ENCODE assay signal across 2 fruit fly cellular contexts in genomic region chr2L:7632783-7633182, dm6.
A peak's percentile ranks its signal among the peaks of the same experiment; 100 is the strongest.
TF ChIP-seq lines count a peak whose summit lies in the region.

No protein-coding gene starts in this region.

- no peak for TF ChIP-seq CTCF in whole organism, embryonic (GFP tag; optimal IDR thresholded peaks at IDR 0.05; lab: Kevin White, UChicago)

TF ChIP-seq in whole organism, embryonic, 481 proteins besides CTCF, POLR2A, EP300 and RAD21 (continues in another document):
- TF ChIP-seq HLH54F (GFP tag; optimal IDR thresholded peaks at IDR 0.05; lab: Kevin White, UChicago) (no peak), klu (GFP tag; IDR thresholded peaks at IDR 0.05; lab: Robert Waterston, UW) (no peak), tio (GFP tag; optimal IDR thresholded peaks at IDR 0.05; lab: Kevin White, UChicago) (peak; percentile 51), Fer3 (tag; optimal IDR thresholded peaks at IDR 0.05; lab: Kevin White, UChicago) (no peak), CG1603 (tag; optimal IDR thresholded peaks at IDR 0.05; lab: Kevin White, UChicago) (peak; percentile 67), CG10543 (GFP tag; optimal IDR thresholded peaks at IDR 0.05; lab: Kevin White, UChicago) (no peak), CG16815 (GFP tag; optimal IDR thresholded peaks at IDR 0.05; lab: Kevin White, UChicago) (peak; percentile 39), trem (tag; optimal IDR thresholded peaks at IDR 0.05; lab: Kevin White, UChicago) (peak; percentile 39), CG17568 (GFP tag; optimal IDR thresholded peaks at IDR 0.05; lab: Kevin White, UChicago) (peak; percentile 38), sr (GFP tag; IDR thresholded peaks at IDR 0.05; lab: Robert Waterston, UW) (no peak), pnt (GFP tag; optimal IDR thresholded peaks at IDR 0.05; lab: Kevin White, UChicago) (peak; percentile 20), kni (GFP tag; optimal IDR thresholded peaks at IDR 0.05; lab: Kevin White, UChicago) (no peak), CG4282 (GFP tag; optimal IDR thresholded peaks at IDR 0.05; lab: Kevin White, UChicago) (no peak), CG8089 (GFP tag; optimal IDR thresholded peaks at IDR 0.05; lab: Kevin White, UChicago) (no peak), dmrt99B (tag; optimal IDR thresholded peaks at IDR 0.05; lab: Kevin White, UChicago) (peak; percentile 50), CG8290 (GFP tag; optimal IDR thresholded peaks at IDR 0.05; lab: Kevin White, UChicago) (no peak), CG8290 (tag; optimal IDR thresholded peaks at IDR 0.05; lab: Kevin White, UChicago) (no peak), CG7271 (tag; optimal IDR thresholded peaks at IDR 0.05; lab: Kevin White, UChicago) (peak; percentile 38), pita (GFP tag; optimal IDR thresholded peaks at IDR 0.05; lab: Kevin White, UChicago) (no peak), CG12744 (GFP tag; optimal IDR thresholded peaks at IDR 0.05; lab: Kevin White, UChicago) (peak; percentile 3), vnd (GFP tag; IDR thresholded peaks at IDR 0.05; lab: Robert Waterston, UW; ENCODE audit: partially characterized antibody) (no peak), rib (GFP tag; IDR thresholded peaks at IDR 0.05; lab: Robert Waterston, UW) (no peak), Med (GFP tag; lab: Kevin White, UChicago) (peak; percentile 84), cad (GFP tag; optimal IDR thresholded peaks at IDR 0.05; lab: Kevin White, UChicago) (no peak), GATAe (GFP tag; conservative IDR thresholded peaks at IDR 0.05; lab: Robert Waterston, UW) (no peak), pho (GFP tag; optimal IDR thresholded peaks at IDR 0.05; lab: Kevin White, UChicago) (no peak), H2.0 (GFP tag; IDR thresholded peaks at IDR 0.05; lab: Robert Waterston, UW) (peak; percentile 37; the same call in 1 of the 2 replicates), CG14965 (GFP tag; optimal IDR thresholded peaks at IDR 0.05; lab: Kevin White, UChicago; ENCODE audit: borderline replicate concordance) (no peak), CG10274 (GFP tag; optimal IDR thresholded peaks at IDR 0.05; lab: Kevin White, UChicago) (peak; percentile 1), Usf (GFP tag; optimal IDR thresholded peaks at IDR 0.05; lab: Kevin White, UChicago) (no peak), CG18476 (GFP tag; optimal IDR thresholded peaks at IDR 0.05; lab: Kevin White, UChicago) (no peak), CG11560 (tag; IDR thresholded peaks at IDR 0.05; lab: Robert Waterston, UW) (0 out of 3 replicates have a peak, but pooled peaks have one; percentile 14), CG32532 (GFP tag; IDR thresholded peaks at IDR 0.05; lab: Robert Waterston, UW) (no peak), zf30C (GFP tag; optimal IDR thresholded peaks at IDR 0.05; lab: Kevin White, UChicago) (no peak), Gug (GFP tag; IDR thresholded peaks at IDR 0.05; lab: Robert Waterston, UW) (0 out of 4 replicates have a peak, but pooled peaks have one; percentile 25), CG18011 (GFP tag; optimal IDR thresholded peaks at IDR 0.05; lab: Kevin White, UChicago) (no peak), CG8281 (tag; optimal IDR thresholded peaks at IDR 0.05; lab: Kevin White, UChicago) (no peak), CG16863 (GFP tag; optimal IDR thresholded peaks at IDR 0.05; lab: Kevin White, UChicago) (peak; percentile 34), Drgx (GFP tag; IDR thresholded peaks at IDR 0.05; lab: Robert Waterston, UW) (no peak), gem (tag; optimal IDR thresholded peaks at IDR 0.05; lab: Kevin White, UChicago) (peak; percentile 69), Jarid2 (GFP tag; optimal IDR thresholded peaks at IDR 0.05; lab: Kevin White, UChicago) (peak; percentile 41), CG11456 (GFP tag; IDR thresholded peaks at IDR 0.05; lab: Robert Waterston, UW) (no peak), pros (GFP tag; optimal IDR thresholded peaks at IDR 0.05; lab: Kevin White, UChicago) (peak; percentile 12), CG15479 (GFP tag; optimal IDR thresholded peaks at IDR 0.05; lab: Kevin White, UChicago) (peak; percentile 55), Sox100B (GFP tag; optimal IDR thresholded peaks at IDR 0.05; lab: Kevin White, UChicago) (no peak), Antp (GFP tag; optimal IDR thresholded peaks at IDR 0.05; lab: Kevin White, UChicago) (peak; percentile 16)

TF ChIP-seq in whole organism, prepupa, 60 proteins besides CTCF, POLR2A, EP300 and RAD21:
- TF ChIP-seq svp (GFP tag; lab: Kevin White, UChicago) (peak; percentile 53), ss (GFP tag; optimal IDR thresholded peaks at IDR 0.05; lab: Kevin White, UChicago) (no peak), CG9139 (GFP tag; optimal IDR thresholded peaks at IDR 0.05; lab: Kevin White, UChicago) (no peak), Eip78C (GFP tag; lab: Kevin White, UChicago) (peak; percentile 14), esn (GFP tag; optimal IDR thresholded peaks at IDR 0.05; lab: Kevin White, UChicago) (no peak)

Comparison
In these comparisons a context has a peak if more than half of its experiments do, and no peak if none do; other contexts are left out.
1. Of the 7 proteins assayed by ChIP-seq in both whole organism, embryonic and whole organism, prepupa: peak only in whole organism, embryonic: Blimp-1, Gug and Sox102F; only in whole organism, prepupa: none; in both: none; in neither: 4.